Worm (Caenorhabditis elegans) whole organism, young adult: ENCODE measurements around the gene ZK666.15.

Experiments
- B0019.2 ChIP-seq: fragments of 200-800 bp; sonication (Bioruptor generic); conservative IDR thresholded peaks from 2 replicates; pipeline ENCODE4 v1.3.6; 2022; ENCODE audit warnings: missing genetic modification reagents, missing genetic modification characterization, missing compliant biosample characterization
- F39B2.1 ChIP-seq: fragments of 200-800 bp; sonication (Bioruptor generic); IDR thresholded peaks from 2 replicates; pipeline ENCODE4 v1.3.6; 2022; ENCODE audit warnings: missing genetic modification reagents, missing genetic modification characterization, missing compliant biosample characterization
- F49E8.2 ChIP-seq: sonication (generic microtip); optimal IDR thresholded peaks from 3 replicates; lab custom pipeline; 2017; ENCODE audit warnings: missing genetic modification characterization, mild to moderate bottlenecking, missing compliant biosample characterization, antibody characterized with exemption, moderate library complexity; ENCODE audit not compliant: insufficient read depth
- F52B5.7 ChIP-seq: sonication (generic microtip); optimal IDR thresholded peaks from 2 replicates; lab custom pipeline; 2016; ENCODE audit warnings: mild to moderate bottlenecking, missing genetic modification characterization, missing compliant biosample characterization
- K12H6.12 ChIP-seq: fragments of 200-800 bp; sonication (Bioruptor generic); optimal IDR thresholded peaks from 2 replicates; lab custom pipeline; 2018; ENCODE audit warnings: mild to moderate bottlenecking, missing genetic modification characterization, missing compliant biosample characterization
- Y53F4B.3 ChIP-seq: fragments of 200-800 bp; sonication (Bioruptor generic); IDR thresholded peaks from 2 replicates; pipeline ENCODE4 v1.3.6; 2022; ENCODE audit warnings: missing genetic modification reagents, missing genetic modification characterization, missing compliant biosample characterization
- ZK185.1 ChIP-seq: sonication (generic microtip); optimal IDR thresholded peaks from 2 replicates; lab custom pipeline; 2016; ENCODE audit warnings: mild to moderate bottlenecking, missing genetic modification characterization, missing compliant biosample characterization; ENCODE audit not compliant: poor library complexity, severe bottlenecking
- aptf-2 ChIP-seq: fragments of 200-800 bp; sonication (Bioruptor generic); conservative IDR thresholded peaks from 2 replicates; pipeline ENCODE4 v1.3.6; 2022; ENCODE audit warnings: missing genetic modification reagents, missing genetic modification characterization, missing compliant biosample characterization
- atf-7 ChIP-seq: sonication (generic microtip); optimal IDR thresholded peaks from 2 replicates; lab custom pipeline; 2017; ENCODE audit warnings: mild to moderate bottlenecking, missing genetic modification characterization, missing compliant biosample characterization
- cebp-1 ChIP-seq, 2 experiments: fragments of 200-800 bp in 1 of 2; sonication (Bioruptor generic) in 1 of 2; sonication (generic microtip) in 1 of 2; IDR thresholded peaks in 1 of 2; optimal IDR thresholded peaks in 1 of 2; 2 replicates each; pipeline versions ENCODE4 v1.3.6 to Lab custom; 2017 to 2022; ENCODE audit warnings: missing compliant biosample characterization in 2 of 2, missing genetic modification characterization in 2 of 2, mild to moderate bottlenecking in 1 of 2, missing genetic modification reagents in 1 of 2, moderate library complexity in 1 of 2
- ceh-100 ChIP-seq: fragments of 200-800 bp; sonication (Bioruptor generic); IDR thresholded peaks from 2 replicates; pipeline ENCODE4 v1.3.6; 2022; ENCODE audit warnings: missing genetic modification reagents, missing genetic modification characterization, missing compliant biosample characterization
- egl-44 ChIP-seq: fragments of 200-800 bp; sonication (Bioruptor generic); IDR thresholded peaks from 2 replicates; pipeline ENCODE4 v1.3.6; 2022; ENCODE audit warnings: missing genetic modification reagents, missing genetic modification characterization, missing compliant biosample characterization
- ets-4 ChIP-seq: fragments of 200-800 bp; sonication (Bioruptor generic); optimal IDR thresholded peaks from 2 replicates; lab custom pipeline; 2018; ENCODE audit warnings: mild to moderate bottlenecking, missing genetic modification characterization, missing compliant biosample characterization
- hmg-1.2 ChIP-seq: fragments of 200-800 bp; sonication (Bioruptor generic); IDR thresholded peaks from 2 replicates; pipeline ENCODE4 v1.3.6; 2022; ENCODE audit warnings: missing genetic modification reagents, missing genetic modification characterization, missing compliant biosample characterization
- lin-35 ChIP-seq, 3 experiments: fragments of 150-350 bp in 2 of 3; sonication (generic microtip) in 1 of 3; optimal IDR thresholded peaks; 2 replicates each; lab custom pipeline; 2014 to 2018; ENCODE audit warnings: missing biosample characterization in 3 of 3, missing genetic modification characterization in 3 of 3, missing genetic modification reagents in 3 of 3
- lin-54 ChIP-seq: fragments of 200-800 bp; sonication (Bioruptor generic); optimal IDR thresholded peaks from 2 replicates; lab custom pipeline; 2018; ENCODE audit warnings: mild to moderate bottlenecking, missing genetic modification characterization, missing compliant biosample characterization
- madf-10 ChIP-seq: sonication (generic microtip); optimal IDR thresholded peaks from 2 replicates; lab custom pipeline; 2016; ENCODE audit warnings: mild to moderate bottlenecking, missing genetic modification characterization, missing compliant biosample characterization
- mes-4 ChIP-seq: sonication (generic microtip); optimal IDR thresholded peaks from 2 replicates; lab custom pipeline; 2016; ENCODE audit warnings: missing genotype, missing genetic modification characterization, missing compliant biosample characterization
- nfya-2 ChIP-seq: fragments of 200-800 bp; sonication (Bioruptor generic); IDR thresholded peaks from 2 replicates; pipeline ENCODE4 v1.3.6; 2022; ENCODE audit warnings: missing genetic modification reagents, missing genetic modification characterization, missing compliant biosample characterization
- nhr-120 ChIP-seq: fragments of 200-800 bp; sonication (Bioruptor generic); IDR thresholded peaks from 2 replicates; pipeline ENCODE4 v1.3.6; 2022; ENCODE audit warnings: missing genetic modification characterization, missing compliant biosample characterization
- nhr-179 ChIP-seq: sonication (generic microtip); optimal IDR thresholded peaks from 2 replicates; lab custom pipeline; 2016; ENCODE audit warnings: mild to moderate bottlenecking, missing genetic modification characterization, missing compliant biosample characterization
- nhr-27 ChIP-seq: fragments of 200-800 bp; sonication (Bioruptor generic); optimal IDR thresholded peaks from 2 replicates; lab custom pipeline; 2018; ENCODE audit warnings: mild to moderate bottlenecking, missing genetic modification characterization, moderate library complexity, missing compliant biosample characterization
- nhr-90 ChIP-seq: sonication (generic microtip); optimal IDR thresholded peaks from 2 replicates; lab custom pipeline; 2016; ENCODE audit warnings: missing genotype, mild to moderate bottlenecking, missing genetic modification characterization, missing compliant biosample characterization
- pbrm-1 ChIP-seq: fragments of 200-800 bp; sonication (Bioruptor generic); IDR thresholded peaks from 2 replicates; pipeline ENCODE4 v1.3.6; 2022; ENCODE audit warnings: missing genetic modification reagents, missing genetic modification characterization, missing compliant biosample characterization
- snpc-1.3 ChIP-seq: sonication (generic microtip); optimal IDR thresholded peaks from 2 replicates; lab custom pipeline; 2017; ENCODE audit warnings: missing genetic modification characterization, mild to moderate bottlenecking, missing compliant biosample characterization, antibody characterized with exemption, moderate library complexity, missing genotype, missing genetic modification reagents; ENCODE audit not compliant: insufficient read depth
- snpc-4 ChIP-seq, 5 experiments: fragments of 150-350 bp in 1 of 5; sonication (generic microtip) in 4 of 5; optimal IDR thresholded peaks; 2 replicates each; lab custom pipeline; 2014 to 2018; ENCODE audit warnings: missing genetic modification characterization in 5 of 5, missing biosample characterization in 3 of 5, antibody characterized with exemption in 2 of 5, mild to moderate bottlenecking in 2 of 5, missing compliant biosample characterization in 2 of 5, missing genotype in 2 of 5, moderate library complexity in 2 of 5, missing genetic modification reagents in 1 of 5
- somi-1 ChIP-seq: fragments of 200-800 bp; sonication (Bioruptor generic); optimal IDR thresholded peaks from 2 replicates; lab custom pipeline; 2018; ENCODE audit warnings: mild to moderate bottlenecking, missing genetic modification characterization, missing compliant biosample characterization
- sptf-2 ChIP-seq: fragments of 200-800 bp; sonication (Bioruptor generic); optimal IDR thresholded peaks from 2 replicates; lab custom pipeline; 2018; ENCODE audit warnings: mild to moderate bottlenecking, missing genetic modification characterization, missing compliant biosample characterization
- unc-62 ChIP-seq: fragments of 150-350 bp; optimal IDR thresholded peaks from 2 replicates; lab custom pipeline; 2014; ENCODE audit warnings: missing biosample characterization, missing genetic modification reagents, missing genetic modification characterization
- ztf-18 ChIP-seq: sonication (generic microtip); optimal IDR thresholded peaks from 2 replicates; lab custom pipeline; 2016; ENCODE audit warnings: missing genotype, mild to moderate bottlenecking, missing genetic modification characterization, missing compliant biosample characterization
- ztf-22 ChIP-seq: fragments of 200-800 bp; sonication (Bioruptor generic); optimal IDR thresholded peaks from 2 replicates; lab custom pipeline; 2018; ENCODE audit warnings: mild to moderate bottlenecking, missing genetic modification characterization, moderate library complexity, missing compliant biosample characterization
- ztf-26 ChIP-seq: sonication (generic microtip); optimal IDR thresholded peaks from 2 replicates; lab custom pipeline; 2017; ENCODE audit warnings: missing genetic modification characterization, missing compliant biosample characterization
- ztf-6 ChIP-seq: fragments of 200-800 bp; sonication (Bioruptor generic); IDR thresholded peaks from 2 replicates; pipeline ENCODE4 v1.3.6; 2022; ENCODE audit warnings: missing genetic modification reagents, missing genetic modification characterization, missing compliant biosample characterization

The ZK666.15 gene

ce11 chrII:10502491-10503063 lies 15.7 kb downstream of the ZK666.15 start, which contains the start of gene myrf-1 (continued):
- TF ChIP-seq pbrm-1 (GFP tag; lab: Robert Waterston, UW): peak; percentile 69; the same call in 1 of the 2 replicates
- TF ChIP-seq F39B2.1 (GFP tag; lab: Robert Waterston, UW): no peak
- peak; percentile 57 for TF ChIP-seq madf-10 (tag; lab: Kevin White, UChicago)
- TF ChIP-seq atf-7: peak; percentile 44
- TF ChIP-seq lin-35 (GFP tag; optimal IDR thresholded peaks at IDR 0.05; lab: Kevin White, UChicago): peak in 1 of 3 experiments; percentile 22
- TF ChIP-seq ztf-6 (GFP tag; lab: Robert Waterston, UW): no peak
- TF ChIP-seq ZK185.1 (tag; lab: Kevin White, UChicago): peak; percentile 39
- TF ChIP-seq ets-4 (GFP tag; lab: Kevin White, UChicago): peak; percentile 64
- peak; percentile 25; the same call in 1 of the 2 replicates for TF ChIP-seq cebp-1 (GFP tag; IDR thresholded peaks at IDR 0.05; lab: Robert Waterston, UW)
- peak; percentile 84 for TF ChIP-seq cebp-1 (tag; optimal IDR thresholded peaks at IDR 0.05; lab: Kevin White, UChicago)

- peak; percentile 17; the same call in 1 of the 2 replicates for TF ChIP-seq hmg-1.2
- TF ChIP-seq K12H6.12 (tag; lab: Kevin White, UChicago): no peak
Measured at ce11 chrII:10504729-10505128, 17.9 kb downstream of the ZK666.15 start.

- TF ChIP-seq ztf-22 (GFP tag; lab: Kevin White, UChicago): no peak
- no peak for TF ChIP-seq nfya-2 (GFP tag; lab: Robert Waterston, UW)
- no peak for TF ChIP-seq aptf-2 (GFP tag; lab: Robert Waterston, UW)
- TF ChIP-seq snpc-4 (GFP tag; optimal IDR thresholded peaks at IDR 0.05; lab: Kevin White, UChicago): no peak
- no peak for TF ChIP-seq snpc-4 (tag; optimal IDR thresholded peaks at IDR 0.05; lab: Kevin White, UChicago)
- no peak for TF ChIP-seq nhr-90
- TF ChIP-seq sptf-2 (GFP tag; lab: Kevin White, UChicago): no peak
- TF ChIP-seq ceh-100: no peak
- TF ChIP-seq nhr-27 (tag; lab: Kevin White, UChicago): no peak
- TF ChIP-seq Y53F4B.3 (GFP tag; lab: Robert Waterston, UW): no peak
- TF ChIP-seq, all 124 proteins: peak for 0
Measured at ce11 chrII:10505949-10506348, 19.1 kb downstream of the ZK666.15 start.

ce11 chrII:10507906-10508305 lies 21.1 kb downstream of the ZK666.15 start:
- TF ChIP-seq somi-1 (GFP tag; lab: Kevin White, UChicago): no peak
- TF ChIP-seq mes-4 (tag; lab: Kevin White, UChicago): no peak
- TF ChIP-seq snpc-1.3 (tag; lab: Kevin White, UChicago): no peak
- TF ChIP-seq F49E8.2 (tag; lab: Kevin White, UChicago): no peak
- no peak for TF ChIP-seq nhr-179 (tag; lab: Kevin White, UChicago)
- no peak for TF ChIP-seq lin-54 (GFP tag; lab: Kevin White, UChicago)
- no peak for TF ChIP-seq egl-44 (GFP tag; lab: Robert Waterston, UW)
- TF ChIP-seq nhr-120 (GFP tag; lab: Robert Waterston, UW): no peak
- no peak for TF ChIP-seq ztf-26 (tag; lab: Kevin White, UChicago)
- no peak for TF ChIP-seq ztf-18 (tag; lab: Kevin White, UChicago)
- TF ChIP-seq F52B5.7 (tag; lab: Kevin White, UChicago): no peak
- TF ChIP-seq unc-62: no peak
- no peak for TF ChIP-seq B0019.2 (GFP tag; lab: Robert Waterston, UW)
- TF ChIP-seq, all 124 proteins: peak for 0
